Worm (Caenorhabditis elegans) whole organism, L4 larva: ENCODE measurements around the gene srh-7.

Experiments
- D1046.2 ChIP-seq: fragments of 200-800 bp; sonication (Bioruptor generic); IDR thresholded peaks from 2 replicates; pipeline ENCODE4 v1.3.6; 2022; ENCODE audit warnings: missing genetic modification characterization, missing compliant biosample characterization
- F26F4.8 ChIP-seq: fragments of 200-800 bp; sonication (Bioruptor generic); conservative IDR thresholded peaks from 2 replicates; pipeline ENCODE4 v1.3.6; 2022; ENCODE audit warnings: missing genetic modification characterization, missing compliant biosample characterization
- R02D3.7 ChIP-seq: fragments of 150-350 bp; sonication (generic microtip); optimal IDR thresholded peaks from 3 replicates; lab custom pipeline; 2014; ENCODE audit warnings: missing biosample characterization, missing genetic modification characterization
- T20F7.1 ChIP-seq: fragments of 200-800 bp; sonication (Bioruptor generic); optimal IDR thresholded peaks from 2 replicates; lab custom pipeline; 2018; ENCODE audit warnings: mild to moderate bottlenecking, missing genetic modification characterization, missing compliant biosample characterization
- Y105C5A.15 ChIP-seq: fragments of 200-800 bp; sonication (Bioruptor generic); IDR thresholded peaks from 2 replicates; pipeline ENCODE4 v1.3.6; 2022; ENCODE audit warnings: missing genetic modification characterization, missing compliant biosample characterization
- ZK337.2 ChIP-seq: fragments of 200-800 bp; sonication (Bioruptor generic); IDR thresholded peaks from 2 replicates; pipeline ENCODE4 v1.3.6; 2022; ENCODE audit warnings: missing genetic modification reagents, missing genetic modification characterization, missing compliant biosample characterization
- ZK546.5 ChIP-seq, 2 experiments: sonication (generic microtip); optimal IDR thresholded peaks; 2 replicates each; lab custom pipeline; 2017; ENCODE audit warnings: missing biosample characterization in 2 of 2, missing genetic modification characterization in 2 of 2
- aha-1 ChIP-seq: fragments of 150-350 bp; peaks from one replicate; lab custom pipeline; 2014; ENCODE audit warnings: missing biosample characterization, missing genetic modification characterization
- aly-2 ChIP-seq: sonication (generic microtip); optimal IDR thresholded peaks from 2 replicates; lab custom pipeline; 2018; ENCODE audit warnings: missing biosample characterization, missing genetic modification characterization
- attf-4 ChIP-seq: sonication (generic microtip); optimal IDR thresholded peaks from 3 replicates; lab custom pipeline; 2017; ENCODE audit warnings: missing biosample characterization, missing genetic modification characterization
- ceh-28 ChIP-seq: fragments of 150-350 bp; optimal IDR thresholded peaks from 2 replicates; lab custom pipeline; 2014; ENCODE audit warnings: missing biosample characterization, missing genetic modification reagents, missing genetic modification characterization
- ceh-32 ChIP-seq: sonication (generic microtip); optimal IDR thresholded peaks from 2 replicates; lab custom pipeline; 2016; ENCODE audit warnings: mild to moderate bottlenecking, missing genetic modification characterization, missing compliant biosample characterization; ENCODE audit not compliant: poor library complexity
- daf-12 ChIP-seq: fragments of 150-350 bp; optimal IDR thresholded peaks from 2 replicates; lab custom pipeline; 2014; ENCODE audit warnings: missing biosample characterization, missing genetic modification reagents, missing genetic modification characterization
- daf-16 ChIP-seq, 3 experiments: sonication (generic microtip); optimal IDR thresholded peaks; 2 replicates each; lab custom pipeline; 2016 to 2017; ENCODE audit warnings: missing genetic modification characterization in 3 of 3, missing genetic modification reagents in 3 of 3, mild to moderate bottlenecking in 2 of 3, missing compliant biosample characterization in 2 of 3, missing biosample characterization in 1 of 3, moderate library complexity in 1 of 3
- egl-27 ChIP-seq: sonication (generic microtip); optimal IDR thresholded peaks from 3 replicates; lab custom pipeline; 2017; ENCODE audit warnings: missing biosample characterization, missing genetic modification reagents, missing genetic modification characterization
- egl-43 ChIP-seq: fragments of 200-800 bp; sonication (Bioruptor generic); IDR thresholded peaks from 2 replicates; pipeline ENCODE4 v1.3.6; 2022; ENCODE audit warnings: missing genetic modification reagents, missing genetic modification characterization, missing compliant biosample characterization
- fos-1 ChIP-seq: fragments of 150-350 bp; optimal IDR thresholded peaks from 2 replicates; lab custom pipeline; 2014; ENCODE audit warnings: missing biosample characterization, missing genetic modification characterization
- gei-8 ChIP-seq: fragments of 200-800 bp; sonication (Bioruptor generic); optimal IDR thresholded peaks from 2 replicates; lab custom pipeline; 2018; ENCODE audit warnings: mild to moderate bottlenecking, missing genetic modification characterization, missing compliant biosample characterization
- hlh-30 ChIP-seq: sonication (generic microtip); optimal IDR thresholded peaks from 2 replicates; lab custom pipeline; 2017; ENCODE audit warnings: antibody characterized with exemption, mild to moderate bottlenecking, missing genetic modification characterization, missing compliant biosample characterization; ENCODE audit not compliant: insufficient read depth
- hmg-1.1 ChIP-seq: fragments of 200-800 bp; sonication (Bioruptor generic); IDR thresholded peaks from 2 replicates; pipeline ENCODE4 v1.3.6; 2022; ENCODE audit warnings: missing genetic modification reagents, missing genetic modification characterization, missing compliant biosample characterization
- jun-1 ChIP-seq: fragments of 150-350 bp; optimal IDR thresholded peaks from 2 replicates; lab custom pipeline; 2014; ENCODE audit warnings: missing biosample characterization, missing genetic modification reagents, missing genetic modification characterization
- lim-7 ChIP-seq: fragments of 200-800 bp; sonication (Bioruptor generic); IDR thresholded peaks from 2 replicates; pipeline ENCODE4 v1.3.6; 2022; ENCODE audit warnings: missing genetic modification characterization, missing compliant biosample characterization
- lin-13 ChIP-seq: fragments of 150-350 bp; optimal IDR thresholded peaks from 2 replicates; lab custom pipeline; 2014; ENCODE audit warnings: missing biosample characterization, missing genetic modification reagents, missing genetic modification characterization
- lir-3 ChIP-seq: sonication (generic microtip); optimal IDR thresholded peaks from 2 replicates; lab custom pipeline; 2016; ENCODE audit warnings: mild to moderate bottlenecking, missing genetic modification characterization, missing compliant biosample characterization
- mep-1 ChIP-seq: fragments of 150-350 bp; sonication (generic microtip); optimal IDR thresholded peaks from 3 replicates; lab custom pipeline; 2014; ENCODE audit warnings: missing biosample characterization, missing genetic modification characterization
- mes-2 ChIP-seq: sonication (generic microtip); optimal IDR thresholded peaks from 2 replicates; lab custom pipeline; 2016; ENCODE audit warnings: missing genotype, mild to moderate bottlenecking, missing genetic modification characterization, missing compliant biosample characterization; ENCODE audit not compliant: poor library complexity, severe bottlenecking
- mxl-2 ChIP-seq: fragments of 200-800 bp; sonication (Bioruptor generic); conservative IDR thresholded peaks from 2 replicates; pipeline ENCODE4 v1.3.6; 2022; ENCODE audit warnings: missing genetic modification reagents, missing genetic modification characterization, missing compliant biosample characterization
- nhr-102 ChIP-seq: sonication (generic microtip); optimal IDR thresholded peaks from 2 replicates; lab custom pipeline; 2016; ENCODE audit warnings: mild to moderate bottlenecking, missing genetic modification characterization, moderate library complexity, missing compliant biosample characterization
- nhr-25 ChIP-seq: sonication (generic microtip); optimal IDR thresholded peaks from 2 replicates; lab custom pipeline; 2017; ENCODE audit warnings: missing genetic modification characterization, mild to moderate bottlenecking, missing compliant biosample characterization, antibody characterized with exemption, moderate library complexity, borderline replicate concordance; ENCODE audit not compliant: insufficient read depth
- rbr-2 ChIP-seq: sonication (generic microtip); optimal IDR thresholded peaks from 2 replicates; lab custom pipeline; 2016; ENCODE audit warnings: missing genotype, missing genetic modification characterization, missing compliant biosample characterization
- sdz-12 ChIP-seq: fragments of 200-800 bp; sonication (Bioruptor generic); optimal IDR thresholded peaks from 2 replicates; lab custom pipeline; 2018; ENCODE audit warnings: mild to moderate bottlenecking, missing genetic modification characterization, missing compliant biosample characterization
- set-16 ChIP-seq: fragments of 200-800 bp; sonication (Bioruptor generic); IDR thresholded peaks from 2 replicates; pipeline ENCODE4 v1.3.6; 2022; ENCODE audit warnings: missing genetic modification reagents, missing genetic modification characterization, missing compliant biosample characterization
- snpc-4 ChIP-seq: fragments of 150-350 bp; optimal IDR thresholded peaks from 2 replicates; lab custom pipeline; 2014; ENCODE audit warnings: missing biosample characterization, missing genetic modification characterization
- spr-1 ChIP-seq: sonication (generic microtip); optimal IDR thresholded peaks from 2 replicates; lab custom pipeline; 2016; ENCODE audit warnings: mild to moderate bottlenecking, missing genetic modification characterization, missing compliant biosample characterization
- spr-3 ChIP-seq: fragments of 200-800 bp; sonication (Bioruptor generic); optimal IDR thresholded peaks from 2 replicates; lab custom pipeline; 2018; ENCODE audit warnings: mild to moderate bottlenecking, missing genetic modification characterization, missing compliant biosample characterization
- unc-130 ChIP-seq: sonication (generic microtip); optimal IDR thresholded peaks from 2 replicates; lab custom pipeline; 2016; ENCODE audit warnings: missing genetic modification reagents, missing genetic modification characterization, missing compliant biosample characterization
- unc-62 ChIP-seq, 3 experiments: fragments of 150-350 bp in 1 of 3; sonication (generic microtip); optimal IDR thresholded peaks in 2 of 3; peaks in 1 of 3; 1 replicate in 1 of 3; 2 replicates in 2 of 3; lab custom pipeline; 2014 to 2017; ENCODE audit warnings: missing biosample characterization in 3 of 3, missing genetic modification characterization in 3 of 3, missing genetic modification reagents in 3 of 3, missing genotype in 1 of 3
- vab-7 ChIP-seq: fragments of 200-800 bp; sonication (Bioruptor generic); IDR thresholded peaks from 2 replicates; pipeline ENCODE4 v1.3.6; 2022; ENCODE audit warnings: missing genetic modification reagents, missing genetic modification characterization, missing compliant biosample characterization
- zip-2 ChIP-seq: fragments of 150-350 bp; optimal IDR thresholded peaks from 2 replicates; lab custom pipeline; 2014; ENCODE audit warnings: missing biosample characterization, missing genetic modification characterization
- ztf-7 ChIP-seq: fragments of 150-350 bp; optimal IDR thresholded peaks from 2 replicates; lab custom pipeline; 2014; ENCODE audit warnings: missing biosample characterization, missing genetic modification characterization

Gene srh-7

ce11 chrV:4005219-4005618, 2.8 kb upstream of the srh-7 start, which contains the start of gene srh-8:
TSS of gene srh-8 (plus strand) at chrV:4005519.
- TF ChIP-seq lin-13 (GFP tag; lab: Kevin White, UChicago) (no peak), spr-3 (no peak), zip-2 (no peak), daf-16 (GFP tag; optimal IDR thresholded peaks at IDR 0.05; lab: Kevin White, UChicago) (no peak), daf-16 (tag; optimal IDR thresholded peaks at IDR 0.05; lab: Kevin White, UChicago) (no peak), ztf-7 (tag; lab: Kevin White, UChicago) (no peak), set-16 (no peak), vab-7 (GFP tag; lab: Robert Waterston, UW) (no peak), nhr-102 (tag; lab: Kevin White, UChicago) (no peak), aha-1 (tag; lab: Kevin White, UChicago) (peak; percentile 25)
- TF ChIP-seq, all 104 proteins: peak for 1

- TF ChIP-seq ceh-28 (tag; lab: Kevin White, UChicago): no peak
- TF ChIP-seq aha-1 (tag; lab: Kevin White, UChicago): peak; percentile 3
Observed at ce11 chrV:4010170-4010569, 2.1 kb downstream of the srh-7 start, which contains the start of gene srh-4. TSS of gene srh-4 (plus strand) at chrV:4010470.

- TF ChIP-seq nhr-25 (tag; lab: Kevin White, UChicago) (no peak), jun-1 (tag; lab: Kevin White, UChicago) (no peak), hmg-1.1 (GFP tag; lab: Robert Waterston, UW) (no peak), ZK337.2 (no peak), unc-130 (GFP tag; lab: Kevin White, UChicago) (no peak), ZK546.5 (tag; optimal IDR thresholded peaks at IDR 0.05; lab: Kevin White, UChicago) (no peak), rbr-2 (no peak), F26F4.8 (no peak), D1046.2 (GFP tag; lab: Robert Waterston, UW) (no peak)
Observed at ce11 chrV:4016780-4017179, 8.8 kb downstream of the srh-7 start, which contains the start of gene srw-89. TSS of gene srw-89 (plus strand) at chrV:4017080.

ce11 chrV:4018591-4018990, 10.6 kb downstream of the srh-7 start:
- TF ChIP-seq rbr-2 (no peak), R02D3.7 (tag; lab: Kevin White, UChicago) (no peak), unc-62 (GFP tag; optimal IDR thresholded peaks at IDR 0.05 in 1 of 2; lab: Kevin White, UChicago) (peak in 1 of 2 experiments; percentile 80), unc-62 (tag; optimal IDR thresholded peaks at IDR 0.05; lab: Kevin White, UChicago) (no peak), vab-7 (GFP tag; lab: Robert Waterston, UW) (no peak)
- TF ChIP-seq, all 104 proteins: peak for 1

ce11 chrV:4019188-4019587, 11.2 kb downstream of the srh-7 start, which contains the start of gene K09D9.3:
TSS of gene K09D9.3 (plus strand) at chrV:4019488.
- no peak for TF ChIP-seq egl-43 (GFP tag; lab: Robert Waterston, UW)
- no peak for TF ChIP-seq aly-2 (tag; lab: Kevin White, UChicago)
- TF ChIP-seq egl-27 (tag; lab: Kevin White, UChicago): no peak

- TF ChIP-seq gei-8 (GFP tag; lab: Kevin White, UChicago) (no peak), snpc-4 (no peak), ceh-32 (tag; lab: Kevin White, UChicago) (no peak), lir-3 (tag; lab: Kevin White, UChicago) (no peak), sdz-12 (GFP tag; lab: Kevin White, UChicago) (no peak), spr-1 (no peak), fos-1 (no peak), mxl-2 (GFP tag; lab: Robert Waterston, UW) (no peak), attf-4 (tag; lab: Kevin White, UChicago) (no peak), ZK546.5 (tag; optimal IDR thresholded peaks at IDR 0.05; lab: Kevin White, UChicago) (no peak), T20F7.1 (GFP tag; lab: Kevin White, UChicago) (no peak), daf-12 (tag; lab: Kevin White, UChicago) (no peak), mep-1 (no peak), mes-2 (tag; lab: Kevin White, UChicago) (no peak), egl-27 (tag; lab: Kevin White, UChicago) (no peak), hlh-30 (tag; lab: Kevin White, UChicago) (no peak), Y105C5A.15 (GFP tag; lab: Robert Waterston, UW) (no peak), lim-7 (no peak)
Observed at ce11 chrV:4021776-4022175, 13.7 kb downstream of the srh-7 start, which contains the start of gene K09D9.14. TSS of gene K09D9.14 (minus strand) at chrV:4021876.
